Worm (Caenorhabditis elegans) whole organism, late embryonic: ENCODE data around the gene ZC513.3.

Source experiments
- C08G9.2 ChIP-seq: sonication (generic microtip); optimal IDR thresholded peaks from 2 replicates; lab custom pipeline; 2016; ENCODE audit warnings: mild to moderate bottlenecking, missing genetic modification characterization, moderate library complexity, missing compliant biosample characterization
- ceh-18 ChIP-seq: sonication (generic microtip); optimal IDR thresholded peaks from 2 replicates; lab custom pipeline; 2016; ENCODE audit warnings: missing genetic modification characterization, missing compliant biosample characterization
- ceh-2 ChIP-seq: sonication (generic microtip); optimal IDR thresholded peaks from 2 replicates; lab custom pipeline; 2016; ENCODE audit warnings: missing genotype, missing genetic modification characterization, missing compliant biosample characterization
- ceh-9 ChIP-seq: sonication (generic microtip); optimal IDR thresholded peaks from 2 replicates; lab custom pipeline; 2016; ENCODE audit warnings: mild to moderate bottlenecking, missing genetic modification characterization, inconsistent platforms, missing compliant biosample characterization
- mec-3 ChIP-seq: sonication (generic microtip); optimal IDR thresholded peaks from 2 replicates; lab custom pipeline; 2016; ENCODE audit warnings: borderline replicate concordance, missing genetic modification characterization, missing compliant biosample characterization
- npax-4 ChIP-seq: sonication (generic microtip); optimal IDR thresholded peaks from 2 replicates; lab custom pipeline; 2016; ENCODE audit warnings: missing genetic modification characterization, missing compliant biosample characterization
- pros-1 ChIP-seq: fragments of 150-350 bp; optimal IDR thresholded peaks from 2 replicates; lab custom pipeline; 2014; ENCODE audit warnings: missing biosample characterization, missing genetic modification reagents, missing genetic modification characterization
- sdc-2 ChIP-seq: sonication (generic microtip); optimal IDR thresholded peaks from 2 replicates; lab custom pipeline; 2016; ENCODE audit warnings: missing genotype, missing genetic modification characterization, missing compliant biosample characterization
- unc-55 ChIP-seq: sonication (generic microtip); optimal IDR thresholded peaks from 2 replicates; lab custom pipeline; 2017; ENCODE audit warnings: missing biosample characterization, missing genetic modification reagents, missing genetic modification characterization

The ZC513.3 gene

DNA sequence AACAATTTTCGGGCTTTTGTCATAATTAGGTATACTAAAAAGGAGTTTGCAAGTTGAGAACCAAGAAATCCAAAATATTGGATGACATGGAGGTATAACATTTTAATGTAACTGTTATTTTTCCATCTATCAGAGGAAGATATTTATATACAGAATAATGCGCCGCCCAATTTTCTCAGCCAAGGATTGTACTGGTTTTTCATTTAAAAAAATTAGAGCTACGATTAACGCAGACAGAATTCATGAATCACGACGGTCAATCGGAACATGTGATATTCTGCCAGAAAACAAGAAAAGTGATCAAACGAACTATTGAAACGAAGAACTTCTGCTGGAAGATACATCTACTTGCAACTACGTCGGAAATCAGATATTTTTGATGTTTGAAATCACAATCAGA is 51.4 kb downstream of the ZC513.3 start, which contains the start of gene str-145:
Gene str-145 (minus strand): TSS at position 101 of the 400 bp plus-strand sequence.
- no peak for TF ChIP-seq sdc-2 (tag; lab: Kevin White, UChicago)
- no peak for TF ChIP-seq ceh-2 (tag; lab: Kevin White, UChicago)
- TF ChIP-seq ceh-9 (tag; lab: Kevin White, UChicago): no peak
- TF ChIP-seq pros-1 (tag; lab: Kevin White, UChicago): no peak
- TF ChIP-seq npax-4 (tag; lab: Kevin White, UChicago): no peak
- no peak for TF ChIP-seq ceh-18 (tag; lab: Kevin White, UChicago)
- no peak for TF ChIP-seq C08G9.2 (tag; lab: Kevin White, UChicago)
- no peak for TF ChIP-seq unc-55 (GFP tag; lab: Kevin White, UChicago)
- TF ChIP-seq mec-3 (tag; lab: Kevin White, UChicago): no peak
- TF ChIP-seq, all 69 proteins: peak for 0
